Worm (Caenorhabditis elegans): ENCODE data around the gene Y41D4A.7.

Gene Y41D4A.7

DNA sequence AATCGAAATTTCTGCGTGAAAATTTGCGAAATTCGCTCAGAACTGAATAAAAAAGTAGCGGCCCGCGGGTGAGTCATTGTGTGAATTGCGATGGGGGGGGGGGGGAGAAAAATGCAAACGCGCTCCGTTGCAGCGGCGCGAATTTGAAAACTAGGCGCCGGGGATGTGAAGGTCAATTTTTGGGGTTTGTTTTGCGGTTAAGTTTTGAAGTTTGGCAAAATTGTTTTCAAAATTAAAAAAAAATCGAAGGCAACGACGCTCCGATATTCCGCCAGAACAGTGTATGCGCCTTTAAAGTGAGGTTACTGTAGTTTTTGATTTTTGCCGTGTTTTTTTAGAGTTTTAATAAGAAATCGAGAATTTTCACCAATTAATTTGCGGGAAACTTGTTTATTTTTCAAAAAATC lies 23.0 kb downstream of the Y41D4A.7 start:
- TF ChIP-seq ama-1 (optimal IDR thresholded peaks at IDR 0.05), result no peak
- TF ChIP-seq ztf-11 (tag; optimal IDR thresholded peaks at IDR 0.05), result no peak
- TF ChIP-seq peb-1 (tag; optimal IDR thresholded peaks at IDR 0.05), result no peak
- peak; percentile 67 for TF ChIP-seq unc-55 (GFP tag; optimal IDR thresholded peaks at IDR 0.05)
- TF ChIP-seq alr-1 (tag; optimal IDR thresholded peaks at IDR 0.05), result no peak
- peak; percentile 40 for TF ChIP-seq sma-3 (GFP tag; optimal IDR thresholded peaks at IDR 0.05)
- no peak for TF ChIP-seq dmd-4 (tag; optimal IDR thresholded peaks at IDR 0.05)
- no peak for TF ChIP-seq R02D3.7 (tag; optimal IDR thresholded peaks at IDR 0.05)
- TF ChIP-seq sma-9 (GFP tag; optimal IDR thresholded peaks at IDR 0.05), result no peak
- TF ChIP-seq sma-9 (tag; optimal IDR thresholded peaks at IDR 0.05), result no peak
- no peak for TF ChIP-seq blmp-1 (tag; optimal IDR thresholded peaks at IDR 0.05; ENCODE audit: insufficient read depth)
- TF ChIP-seq nhr-25 (tag; optimal IDR thresholded peaks at IDR 0.05), result peak; percentile 46
- peak in 1 of 2 experiments; percentile 39 for TF ChIP-seq lsy-2 (tag; optimal IDR thresholded peaks at IDR 0.05)
- peak; percentile 38 for TF ChIP-seq C34F6.9 (tag; optimal IDR thresholded peaks at IDR 0.05)
- peak; percentile 18 for TF ChIP-seq F13H6.1 (tag; optimal IDR thresholded peaks at IDR 0.05)
- no peak for TF ChIP-seq ceh-16 (tag; optimal IDR thresholded peaks at IDR 0.05)
- TF ChIP-seq unc-39 (tag; optimal IDR thresholded peaks at IDR 0.05), result no peak
- TF ChIP-seq nhr-23 (tag; optimal IDR thresholded peaks at IDR 0.05), result no peak
- peak; percentile 15 for TF ChIP-seq crh-2 (tag; optimal IDR thresholded peaks at IDR 0.05)
- TF ChIP-seq nhr-77 (tag; optimal IDR thresholded peaks at IDR 0.05), result no peak
- no peak for TF ChIP-seq snpc-4 (tag; optimal IDR thresholded peaks at IDR 0.05)
- TF ChIP-seq nhr-11 (tag; optimal IDR thresholded peaks at IDR 0.05), result no peak
- no peak for TF ChIP-seq lin-39 (tag; optimal IDR thresholded peaks at IDR 0.05)
- TF ChIP-seq ZK546.5 (tag; optimal IDR thresholded peaks at IDR 0.05), result no peak
- no peak for TF ChIP-seq mab-5 (tag; optimal IDR thresholded peaks at IDR 0.05)
- no peak for TF ChIP-seq nhr-12 (tag; optimal IDR thresholded peaks at IDR 0.05)
- TF ChIP-seq sem-4 (tag; optimal IDR thresholded peaks at IDR 0.05), result no peak
- no peak for TF ChIP-seq nhr-6 (tag; optimal IDR thresholded peaks at IDR 0.05)
- TF ChIP-seq lin-11 (tag; optimal IDR thresholded peaks at IDR 0.05), result peak; percentile 21
- no peak for TF ChIP-seq elt-3 (tag; optimal IDR thresholded peaks at IDR 0.05)
- TF ChIP-seq mbf-1 (tag; optimal IDR thresholded peaks at IDR 0.05), result no peak
- TF ChIP-seq aly-2 (tag; optimal IDR thresholded peaks at IDR 0.05), result no peak
- TF ChIP-seq elt-1 (tag; optimal IDR thresholded peaks at IDR 0.05), result no peak
- TF ChIP-seq fos-1 (tag; optimal IDR thresholded peaks at IDR 0.05), result peak; percentile 73
- no peak for TF ChIP-seq ztf-4 (tag; optimal IDR thresholded peaks at IDR 0.05)
- no peak for TF ChIP-seq nhr-237 (tag; optimal IDR thresholded peaks at IDR 0.05)
- TF ChIP-seq nhr-21 (tag; optimal IDR thresholded peaks at IDR 0.05), result no peak
- TF ChIP-seq egl-27 (tag; optimal IDR thresholded peaks at IDR 0.05), result no peak
- no peak for TF ChIP-seq unc-62 (GFP tag; optimal IDR thresholded peaks at IDR 0.05)
- no peak for TF ChIP-seq nhr-10 (tag; optimal IDR thresholded peaks at IDR 0.05)
- TF ChIP-seq Y55F3AM.14 (GFP tag; optimal IDR thresholded peaks at IDR 0.05), result no peak
- TF ChIP-seq mdl-1 (tag; optimal IDR thresholded peaks at IDR 0.05), result no peak
- peak; percentile 87 for TF ChIP-seq gmeb-1 (tag; optimal IDR thresholded peaks at IDR 0.05)
- no peak for TF ChIP-seq nhr-129 (tag; optimal IDR thresholded peaks at IDR 0.05)
- TF ChIP-seq ceh-82 (tag; optimal IDR thresholded peaks at IDR 0.05), result no peak
- TF ChIP-seq lin-13 (GFP tag; optimal IDR thresholded peaks at IDR 0.05), result peak; percentile 33
- no peak for TF ChIP-seq ztf-1 (GFP tag; conservative IDR thresholded peaks at IDR 0.05)
- TF ChIP-seq zag-1 (tag; optimal IDR thresholded peaks at IDR 0.05), result no peak
- TF ChIP-seq skn-1 (tag; optimal IDR thresholded peaks at IDR 0.05), result no peak
